Fruit fly (Drosophila melanogaster): ENCODE data around the gene CG14933.

Gene CG14933

dm6 chr2L:11816376-11816775 is 26.3 kb upstream of the CG14933 start (continued):
- TF ChIP-seq CG12236 (GFP tag; optimal IDR thresholded peaks at IDR 0.05) (peak; percentile 96), Jarid2 (GFP tag; optimal IDR thresholded peaks at IDR 0.05) (peak; percentile 89), Pdp1 (GFP tag; optimal IDR thresholded peaks at IDR 0.05) (peak; percentile 89 to 90), cg (GFP tag; optimal IDR thresholded peaks at IDR 0.05) (no peak), CG33213 (GFP tag; optimal IDR thresholded peaks at IDR 0.05) (peak; percentile 98), ATbp (GFP tag; optimal IDR thresholded peaks at IDR 0.05) (peak; percentile 98), Atf6 (GFP tag; IDR thresholded peaks at IDR 0.05) (peak; percentile 77), onecut (GFP tag; IDR thresholded peaks at IDR 0.05) (peak; percentile 98), CG43689 (GFP tag; IDR thresholded peaks at IDR 0.05) (peak; percentile 81), CG4328 (GFP tag; optimal IDR thresholded peaks at IDR 0.05) (peak; percentile 97), CG4730 (GFP tag; IDR thresholded peaks at IDR 0.05) (peak; percentile 85), CG18619 (GFP tag; optimal IDR thresholded peaks at IDR 0.05) (peak; percentile 96), fd102C (GFP tag; optimal IDR thresholded peaks at IDR 0.05) (peak; percentile 98), sna (GFP tag; IDR thresholded peaks at IDR 0.05; ENCODE audit: partially characterized antibody) (no peak), kay (GFP tag; optimal IDR thresholded peaks at IDR 0.05) (peak; percentile 40), BtbVII (GFP tag; optimal IDR thresholded peaks at IDR 0.05) (peak; percentile 96), TFAM (GFP tag; optimal IDR thresholded peaks at IDR 0.05) (peak; percentile 92), CG31441 (GFP tag; IDR thresholded peaks at IDR 0.05) (peak; percentile 96), Hr39 (optimal IDR thresholded peaks at IDR 0.05) (no peak), CG30431 (GFP tag; optimal IDR thresholded peaks at IDR 0.05) (peak; percentile 98), her (GFP tag; optimal IDR thresholded peaks at IDR 0.05) (peak; percentile 94), BEAF-32 (GFP tag; optimal IDR thresholded peaks at IDR 0.05) (peak; percentile 18), Sry-β (GFP tag; optimal IDR thresholded peaks at IDR 0.05) (peak; percentile 77), HLH4C (GFP tag; IDR thresholded peaks at IDR 0.05; ENCODE audit: partially characterized antibody) (0 out of 3 replicates have a peak, but pooled peaks have one; percentile 21), CG10462 (GFP tag; optimal IDR thresholded peaks at IDR 0.05) (peak; percentile 89), CG10267 (tag; optimal IDR thresholded peaks at IDR 0.05) (peak; percentile 87), zfh2 (GFP tag; optimal IDR thresholded peaks at IDR 0.05) (no peak), kni (GFP tag; optimal IDR thresholded peaks at IDR 0.05) (peak; percentile 96), crp (GFP tag; optimal IDR thresholded peaks at IDR 0.05) (peak in 1 of 2 experiments; percentile 27), CG3838 (GFP tag; optimal IDR thresholded peaks at IDR 0.05) (peak; percentile 86), run (tag; optimal IDR thresholded peaks at IDR 0.05) (peak; percentile 44), Chrac-16 (GFP tag; optimal IDR thresholded peaks at IDR 0.05) (peak; percentile 91), ro (GFP tag; IDR thresholded peaks at IDR 0.05) (peak; percentile 75), chn (GFP tag; optimal IDR thresholded peaks at IDR 0.05) (peak; percentile 93), CG8944 (GFP tag; optimal IDR thresholded peaks at IDR 0.05) (peak; percentile 94), Oli (tag; optimal IDR thresholded peaks at IDR 0.05) (peak; percentile 90), CG8290 (GFP tag; optimal IDR thresholded peaks at IDR 0.05) (peak; percentile 92), CG8290 (tag; optimal IDR thresholded peaks at IDR 0.05) (peak; percentile 91 to 98), al (GFP tag; IDR thresholded peaks at IDR 0.05) (0 out of 2 replicates have a peak, but pooled peaks have one; percentile 37), CG15696 (tag; optimal IDR thresholded peaks at IDR 0.05) (peak; percentile 86), z (GFP tag; IDR thresholded peaks at IDR 0.05) (peak; percentile 77), CG3163 (GFP tag; optimal IDR thresholded peaks at IDR 0.05) (peak; percentile 82), Ada2b (GFP tag; IDR thresholded peaks at IDR 0.05) (peak; percentile 89), yki (optimal IDR thresholded peaks at IDR 0.05) (no peak), grn (GFP tag; optimal IDR thresholded peaks at IDR 0.05) (peak; percentile 80), CG30020 (tag; optimal IDR thresholded peaks at IDR 0.05) (peak; percentile 48), Eip74EF (GFP tag; optimal IDR thresholded peaks at IDR 0.05) (peak in 1 of 2 experiments; percentile 78), CG11456 (GFP tag; IDR thresholded peaks at IDR 0.05) (peak; percentile 96), CG14441 (GFP tag; IDR thresholded peaks at IDR 0.05) (peak; percentile 89), crol (GFP tag; IDR thresholded peaks at IDR 0.05) (peak; percentile 90), CG1647 (GFP tag; optimal IDR thresholded peaks at IDR 0.05) (peak; percentile 85)
